Worm (Caenorhabditis elegans) whole organism, late embryonic: Measurements from ENCODE around the gene C06G4.4.

Experiments used
- C08G9.2 ChIP-seq: sonication (generic microtip); optimal IDR thresholded peaks from 2 replicates; lab custom pipeline; 2016; ENCODE audit warnings: mild to moderate bottlenecking, missing genetic modification characterization, moderate library complexity, missing compliant biosample characterization
- C38D4.7 ChIP-seq: fragments of 200-800 bp; sonication (Bioruptor generic); optimal IDR thresholded peaks from 2 replicates; lab custom pipeline; 2018; ENCODE audit warnings: mild to moderate bottlenecking, missing genetic modification characterization, moderate library complexity, missing compliant biosample characterization
- K02D7.2 ChIP-seq: sonication (generic microtip); optimal IDR thresholded peaks from 2 replicates; lab custom pipeline; 2017; ENCODE audit warnings: mild to moderate bottlenecking, missing genetic modification characterization, missing compliant biosample characterization
- K09A11.1 ChIP-seq: sonication (generic microtip); optimal IDR thresholded peaks from 2 replicates; lab custom pipeline; 2017; ENCODE audit warnings: antibody characterized with exemption, mild to moderate bottlenecking, missing genetic modification characterization, missing compliant biosample characterization; ENCODE audit not compliant: insufficient read depth
- Y22D7AL.16 ChIP-seq: sonication (generic microtip); optimal IDR thresholded peaks from 2 replicates; lab custom pipeline; 2016; ENCODE audit warnings: missing genetic modification characterization, missing compliant biosample characterization
- ahr-1 ChIP-seq: sonication (generic microtip); optimal IDR thresholded peaks from 2 replicates; lab custom pipeline; 2016; ENCODE audit warnings: missing genetic modification characterization, missing compliant biosample characterization
- ama-1 ChIP-seq: fragments of 150-350 bp; optimal IDR thresholded peaks from 2 replicates; lab custom pipeline; 2014
- ceh-18 ChIP-seq: sonication (generic microtip); optimal IDR thresholded peaks from 2 replicates; lab custom pipeline; 2016; ENCODE audit warnings: missing genetic modification characterization, missing compliant biosample characterization
- ceh-2 ChIP-seq: sonication (generic microtip); optimal IDR thresholded peaks from 2 replicates; lab custom pipeline; 2016; ENCODE audit warnings: missing genotype, missing genetic modification characterization, missing compliant biosample characterization
- ceh-22 ChIP-seq: sonication (generic microtip); optimal IDR thresholded peaks from 2 replicates; lab custom pipeline; 2017; ENCODE audit warnings: missing biosample characterization, missing genetic modification characterization
- ceh-24 ChIP-seq: sonication (generic microtip); optimal IDR thresholded peaks from 2 replicates; lab custom pipeline; 2016; ENCODE audit warnings: mild to moderate bottlenecking, missing genetic modification characterization, missing compliant biosample characterization
- ceh-31 ChIP-seq: sonication (generic microtip); optimal IDR thresholded peaks from 2 replicates; lab custom pipeline; 2016; ENCODE audit warnings: missing genetic modification characterization, missing compliant biosample characterization
- ceh-34 ChIP-seq: sonication (generic microtip); optimal IDR thresholded peaks from 2 replicates; lab custom pipeline; 2016; ENCODE audit warnings: mild to moderate bottlenecking, missing genetic modification characterization, missing compliant biosample characterization
- ceh-6 ChIP-seq: fragments of 200-800 bp; sonication (Bioruptor generic); optimal IDR thresholded peaks from 2 replicates; lab custom pipeline; 2018; ENCODE audit warnings: mild to moderate bottlenecking, missing genetic modification characterization, missing compliant biosample characterization
- dve-1 ChIP-seq: sonication (generic microtip); optimal IDR thresholded peaks from 2 replicates; lab custom pipeline; 2017; ENCODE audit warnings: antibody characterized with exemption, mild to moderate bottlenecking, missing genetic modification characterization, missing compliant biosample characterization
- ets-4 ChIP-seq: sonication (generic microtip); optimal IDR thresholded peaks from 2 replicates; lab custom pipeline; 2016; ENCODE audit warnings: missing genetic modification characterization, missing compliant biosample characterization
- eyg-1 ChIP-seq: sonication (generic microtip); optimal IDR thresholded peaks from 2 replicates; lab custom pipeline; 2016; ENCODE audit warnings: missing genotype, missing genetic modification characterization, missing compliant biosample characterization
- fax-1 ChIP-seq: sonication (generic microtip); optimal IDR thresholded peaks from 2 replicates; lab custom pipeline; 2016; ENCODE audit warnings: missing genotype, missing genetic modification characterization, missing compliant biosample characterization
- fkh-10 ChIP-seq: fragments of 150-350 bp; optimal IDR thresholded peaks from 2 replicates; lab custom pipeline; 2014; ENCODE audit warnings: missing biosample characterization, missing genetic modification reagents, missing genetic modification characterization
- fkh-6 ChIP-seq: sonication (generic microtip); optimal IDR thresholded peaks from 2 replicates; lab custom pipeline; 2016; ENCODE audit warnings: missing genetic modification characterization, missing compliant biosample characterization
- gmeb-2 ChIP-seq: sonication (generic microtip); optimal IDR thresholded peaks from 2 replicates; lab custom pipeline; 2016; ENCODE audit warnings: missing genetic modification characterization, inconsistent platforms, missing compliant biosample characterization
- hlh-30 ChIP-seq: sonication (generic microtip); optimal IDR thresholded peaks from 2 replicates; lab custom pipeline; 2017; ENCODE audit warnings: antibody characterized with exemption, missing genetic modification characterization, missing compliant biosample characterization; ENCODE audit not compliant: insufficient read depth
- lim-6 ChIP-seq: sonication (generic microtip); optimal IDR thresholded peaks from 2 replicates; lab custom pipeline; 2016; ENCODE audit warnings: missing genetic modification characterization, missing compliant biosample characterization
- madf-2 ChIP-seq: sonication (generic microtip); optimal IDR thresholded peaks from 2 replicates; lab custom pipeline; 2017; ENCODE audit warnings: missing genetic modification characterization, missing compliant biosample characterization
- mec-3 ChIP-seq: sonication (generic microtip); optimal IDR thresholded peaks from 2 replicates; lab custom pipeline; 2016; ENCODE audit warnings: borderline replicate concordance, missing genetic modification characterization, missing compliant biosample characterization
- nfya-1 ChIP-seq: sonication (generic microtip); optimal IDR thresholded peaks from 2 replicates; lab custom pipeline; 2017; ENCODE audit warnings: missing genetic modification characterization, mild to moderate bottlenecking, missing compliant biosample characterization, antibody characterized with exemption, moderate library complexity
- nhr-11 ChIP-seq: fragments of 150-350 bp; optimal IDR thresholded peaks from 2 replicates; lab custom pipeline; 2014; ENCODE audit warnings: missing biosample characterization, missing genetic modification characterization
- nhr-232 ChIP-seq: sonication (generic microtip); optimal IDR thresholded peaks from 2 replicates; lab custom pipeline; 2016; ENCODE audit warnings: missing genetic modification characterization, missing compliant biosample characterization
- npax-4 ChIP-seq: sonication (generic microtip); optimal IDR thresholded peaks from 2 replicates; lab custom pipeline; 2016; ENCODE audit warnings: missing genetic modification characterization, missing compliant biosample characterization
- pag-3 ChIP-seq: sonication (generic microtip); optimal IDR thresholded peaks from 2 replicates; lab custom pipeline; 2016; ENCODE audit warnings: missing compliant biosample characterization, missing genetic modification characterization, borderline replicate concordance
- pat-9 ChIP-seq: fragments of 200-800 bp; sonication (Bioruptor generic); optimal IDR thresholded peaks from 2 replicates; lab custom pipeline; 2018; ENCODE audit warnings: mild to moderate bottlenecking, missing genetic modification characterization, moderate library complexity, missing compliant biosample characterization
- pqm-1 ChIP-seq: sonication (generic microtip); optimal IDR thresholded peaks from 2 replicates; lab custom pipeline; 2016; ENCODE audit warnings: missing genetic modification characterization, missing compliant biosample characterization
- rnt-1 ChIP-seq: sonication (generic microtip); optimal IDR thresholded peaks from 2 replicates; lab custom pipeline; 2016; ENCODE audit warnings: missing genetic modification characterization, missing compliant biosample characterization
- sdc-2 ChIP-seq: sonication (generic microtip); optimal IDR thresholded peaks from 2 replicates; lab custom pipeline; 2016; ENCODE audit warnings: missing genotype, missing genetic modification characterization, missing compliant biosample characterization
- tbx-7 ChIP-seq: sonication (generic microtip); optimal IDR thresholded peaks from 2 replicates; lab custom pipeline; 2016; ENCODE audit warnings: missing genotype, missing genetic modification characterization, missing compliant biosample characterization
- ttx-3 ChIP-seq: sonication (generic microtip); optimal IDR thresholded peaks from 2 replicates; lab custom pipeline; 2016; ENCODE audit warnings: missing genetic modification reagents, missing genetic modification characterization, missing compliant biosample characterization
- unc-42 ChIP-seq: sonication (generic microtip); optimal IDR thresholded peaks from 2 replicates; lab custom pipeline; 2016; ENCODE audit warnings: missing genotype, missing genetic modification characterization, missing compliant biosample characterization
- unc-55 ChIP-seq: sonication (generic microtip); optimal IDR thresholded peaks from 2 replicates; lab custom pipeline; 2017; ENCODE audit warnings: missing biosample characterization, missing genetic modification reagents, missing genetic modification characterization
- zip-5 ChIP-seq: sonication (generic microtip); optimal IDR thresholded peaks from 2 replicates; lab custom pipeline; 2016; ENCODE audit warnings: missing genetic modification characterization, missing compliant biosample characterization
- ztf-16 ChIP-seq: sonication (generic microtip); optimal IDR thresholded peaks from 2 replicates; lab custom pipeline; 2017; ENCODE audit warnings: missing genetic modification characterization, missing compliant biosample characterization

C06G4.4 gene

DNA sequence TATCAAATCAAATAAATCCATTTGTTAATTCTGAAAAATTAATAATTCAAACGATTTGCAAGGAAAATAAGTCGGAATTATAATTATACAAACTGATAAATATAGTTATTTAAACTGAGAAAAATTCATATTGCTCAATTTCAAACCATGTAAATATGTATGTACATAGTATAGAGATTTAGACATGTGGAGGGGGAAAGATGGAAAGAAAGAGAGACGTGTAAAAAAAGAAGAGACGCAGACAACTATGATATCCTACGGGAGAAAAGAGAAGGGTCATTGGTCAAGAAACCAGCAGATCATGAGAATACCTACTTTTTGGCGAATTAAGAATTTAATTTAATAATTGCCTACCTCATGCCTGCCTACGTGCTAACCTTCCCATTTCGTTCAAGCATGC lies 19.5 kb downstream of the C06G4.4 start, which contains the start of gene C29E4.11:
Gene C29E4.11 (minus strand): TSS at position 30 of the 400 bp plus-strand sequence.
- TF ChIP-seq fkh-6 (tag; lab: Kevin White, UChicago): no peak
- TF ChIP-seq ztf-16 (tag; lab: Kevin White, UChicago): no peak
- no peak for TF ChIP-seq ttx-3 (tag; lab: Kevin White, UChicago)
- no peak for TF ChIP-seq unc-55
- TF ChIP-seq nfya-1 (tag; lab: Kevin White, UChicago): peak; percentile 38

ce11 chrIII:7956965-7957364 lies 20.6 kb downstream of the C06G4.4 start, which contains the start of gene C29E4.9:
C29E4.9 (minus strand) TSS chrIII:7957065.
- TF ChIP-seq eyg-1 (tag; lab: Kevin White, UChicago) (no peak), C08G9.2 (tag; lab: Kevin White, UChicago) (no peak), ama-1 (lab: Kevin White, UChicago) (no peak), ceh-6 (GFP tag; lab: Kevin White, UChicago) (no peak), fkh-10 (GFP tag; lab: Kevin White, UChicago) (no peak), nhr-232 (tag; lab: Kevin White, UChicago) (no peak)
- TF ChIP-seq, all 69 proteins: peak for 0

ce11 chrIII:7953208-7953607 lies 24.4 kb downstream of the C06G4.4 start, which contains the start of gene let-754:
let-754 (minus strand) TSS chrIII:7953308.
- TF ChIP-seq zip-5 (tag; lab: Kevin White, UChicago) (no peak), C38D4.7 (GFP tag; lab: Kevin White, UChicago) (no peak), nhr-11 (no peak), ceh-24 (tag; lab: Kevin White, UChicago) (no peak), pat-9 (no peak), mec-3 (tag; lab: Kevin White, UChicago) (no peak)

DNA sequence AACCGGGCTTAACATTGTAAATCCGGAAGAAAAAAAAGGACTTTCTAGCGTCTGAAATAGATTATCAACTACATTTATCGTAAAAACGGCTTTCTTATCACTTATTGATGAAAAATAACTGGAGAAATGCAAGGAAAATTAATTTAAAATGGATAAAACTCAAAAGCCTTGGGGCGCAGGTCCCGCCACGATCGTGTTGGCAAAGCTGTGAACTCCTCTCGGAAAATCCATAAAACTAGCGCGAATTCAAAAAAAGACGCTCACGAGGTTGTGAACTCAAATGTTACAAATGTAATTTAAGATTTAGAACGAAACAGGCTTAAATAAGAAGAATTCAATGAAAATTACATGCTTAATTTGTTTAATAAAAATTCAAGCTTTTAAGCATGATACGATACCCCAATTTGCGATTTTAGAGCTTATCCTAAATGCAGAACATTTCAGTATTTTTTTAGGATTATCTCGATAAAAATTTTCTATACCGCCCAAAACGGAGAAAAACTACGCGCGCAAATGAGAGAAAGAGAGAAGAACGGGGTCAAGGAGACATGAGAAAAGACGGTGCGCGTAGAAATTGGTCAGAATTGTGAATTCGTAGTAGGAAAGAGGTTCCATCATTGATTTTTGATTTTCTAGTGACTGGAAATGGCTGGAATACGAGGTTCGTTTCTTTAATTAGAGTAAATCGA lies 25.4 kb downstream of the C06G4.4 start, which contains the start of gene C29E4.15:
Gene C29E4.15 (plus strand): TSS at position 547 of the 689 bp plus-strand sequence.
- peak; percentile 19 for TF ChIP-seq unc-42
- no peak for TF ChIP-seq sdc-2 (tag; lab: Kevin White, UChicago)

- no peak for TF ChIP-seq gmeb-2
- TF ChIP-seq K02D7.2 (tag; lab: Kevin White, UChicago): no peak
- no peak for TF ChIP-seq K09A11.1
- no peak for TF ChIP-seq ztf-16 (tag; lab: Kevin White, UChicago)
- TF ChIP-seq zip-5 (tag; lab: Kevin White, UChicago): no peak
- no peak for TF ChIP-seq pag-3
- TF ChIP-seq fax-1: no peak
- no peak for TF ChIP-seq pat-9
- TF ChIP-seq ceh-34 (tag; lab: Kevin White, UChicago): no peak
- no peak for TF ChIP-seq tbx-7 (tag; lab: Kevin White, UChicago)
- TF ChIP-seq sdc-2 (tag; lab: Kevin White, UChicago): no peak
- no peak for TF ChIP-seq ets-4 (tag; lab: Kevin White, UChicago)
- TF ChIP-seq pqm-1 (tag; lab: Kevin White, UChicago): no peak
- TF ChIP-seq lim-6 (tag; lab: Kevin White, UChicago): no peak
- no peak for TF ChIP-seq nfya-1 (tag; lab: Kevin White, UChicago)
- TF ChIP-seq ttx-3 (tag; lab: Kevin White, UChicago): no peak
- no peak for TF ChIP-seq Y22D7AL.16
- no peak for TF ChIP-seq ceh-18 (tag; lab: Kevin White, UChicago)
- no peak for TF ChIP-seq ceh-2
These were observed 27.2 kb downstream of the C06G4.4 start for ce11 chrIII:7950447-7950846.

- TF ChIP-seq fkh-6 (tag; lab: Kevin White, UChicago) (no peak), C08G9.2 (tag; lab: Kevin White, UChicago) (no peak), ceh-22 (no peak), ceh-2 (no peak), gmeb-2 (no peak), zip-5 (tag; lab: Kevin White, UChicago) (no peak), madf-2 (tag; lab: Kevin White, UChicago) (no peak), ceh-31 (tag; lab: Kevin White, UChicago) (no peak), ceh-34 (tag; lab: Kevin White, UChicago) (no peak), ahr-1 (tag; lab: Kevin White, UChicago) (no peak), hlh-30 (no peak), fkh-10 (GFP tag; lab: Kevin White, UChicago) (no peak), rnt-1 (tag; lab: Kevin White, UChicago) (no peak), ttx-3 (tag; lab: Kevin White, UChicago) (no peak), nhr-232 (tag; lab: Kevin White, UChicago) (no peak), fax-1 (no peak), nfya-1 (tag; lab: Kevin White, UChicago) (no peak), dve-1 (tag; lab: Kevin White, UChicago) (no peak), nhr-11 (no peak), npax-4 (tag; lab: Kevin White, UChicago) (no peak)
These were observed 28.8 kb downstream of the C06G4.4 start, which contains the start of gene col-90 for ce11 chrIII:7948802-7949201. col-90 (plus strand) TSS chrIII:7948838.
